Worm (Caenorhabditis elegans) whole organism, late embryonic: ENCODE results near the gene T05B4.13.

Source experiments
- C08G9.2 ChIP-seq: sonication (generic microtip); optimal IDR thresholded peaks from 2 replicates; lab custom pipeline; 2016; ENCODE audit warnings: mild to moderate bottlenecking, missing genetic modification characterization, moderate library complexity, missing compliant biosample characterization
- C38D4.7 ChIP-seq: fragments of 200-800 bp; sonication (Bioruptor generic); optimal IDR thresholded peaks from 2 replicates; lab custom pipeline; 2018; ENCODE audit warnings: mild to moderate bottlenecking, missing genetic modification characterization, moderate library complexity, missing compliant biosample characterization
- T23F11.4 ChIP-seq: fragments of 200-800 bp; sonication (Bioruptor generic); optimal IDR thresholded peaks from 2 replicates; lab custom pipeline; 2018; ENCODE audit warnings: mild to moderate bottlenecking, missing genetic modification characterization, missing compliant biosample characterization
- ama-1 ChIP-seq: fragments of 150-350 bp; optimal IDR thresholded peaks from 2 replicates; lab custom pipeline; 2014
- ceh-18 ChIP-seq: sonication (generic microtip); optimal IDR thresholded peaks from 2 replicates; lab custom pipeline; 2016; ENCODE audit warnings: missing genetic modification characterization, missing compliant biosample characterization
- ceh-19 ChIP-seq: fragments of 200-800 bp; sonication (Bioruptor generic); optimal IDR thresholded peaks from 2 replicates; lab custom pipeline; 2018; ENCODE audit warnings: mild to moderate bottlenecking, missing genetic modification characterization, missing compliant biosample characterization
- ceh-2 ChIP-seq: sonication (generic microtip); optimal IDR thresholded peaks from 2 replicates; lab custom pipeline; 2016; ENCODE audit warnings: missing genotype, missing genetic modification characterization, missing compliant biosample characterization
- ceh-24 ChIP-seq: sonication (generic microtip); optimal IDR thresholded peaks from 2 replicates; lab custom pipeline; 2016; ENCODE audit warnings: mild to moderate bottlenecking, missing genetic modification characterization, missing compliant biosample characterization
- ceh-31 ChIP-seq: sonication (generic microtip); optimal IDR thresholded peaks from 2 replicates; lab custom pipeline; 2016; ENCODE audit warnings: missing genetic modification characterization, missing compliant biosample characterization
- ceh-45 ChIP-seq: fragments of 200-800 bp; sonication (Bioruptor generic); IDR thresholded peaks from 2 replicates; pipeline ENCODE4 v1.3.6; 2022; ENCODE audit warnings: missing genetic modification reagents, missing genetic modification characterization, missing compliant biosample characterization
- ceh-6 ChIP-seq: fragments of 200-800 bp; sonication (Bioruptor generic); optimal IDR thresholded peaks from 2 replicates; lab custom pipeline; 2018; ENCODE audit warnings: mild to moderate bottlenecking, missing genetic modification characterization, missing compliant biosample characterization
- ceh-9 ChIP-seq: sonication (generic microtip); optimal IDR thresholded peaks from 2 replicates; lab custom pipeline; 2016; ENCODE audit warnings: mild to moderate bottlenecking, missing genetic modification characterization, inconsistent platforms, missing compliant biosample characterization
- che-1 ChIP-seq: sonication (generic microtip); optimal IDR thresholded peaks from 2 replicates; lab custom pipeline; 2016; ENCODE audit warnings: mild to moderate bottlenecking, missing genetic modification characterization, missing compliant biosample characterization
- dmd-4 ChIP-seq: sonication (generic microtip); optimal IDR thresholded peaks from 2 replicates; lab custom pipeline; 2016; ENCODE audit warnings: borderline replicate concordance, missing genetic modification characterization, missing compliant biosample characterization
- elt-4 ChIP-seq: sonication (generic microtip); optimal IDR thresholded peaks from 2 replicates; lab custom pipeline; 2016; ENCODE audit warnings: missing genetic modification characterization, missing compliant biosample characterization
- fax-1 ChIP-seq: sonication (generic microtip); optimal IDR thresholded peaks from 2 replicates; lab custom pipeline; 2016; ENCODE audit warnings: missing genotype, missing genetic modification characterization, missing compliant biosample characterization
- gmeb-2 ChIP-seq: sonication (generic microtip); optimal IDR thresholded peaks from 2 replicates; lab custom pipeline; 2016; ENCODE audit warnings: missing genetic modification characterization, inconsistent platforms, missing compliant biosample characterization
- hlh-13 ChIP-seq: fragments of 200-800 bp; sonication (Bioruptor generic); optimal IDR thresholded peaks from 2 replicates; lab custom pipeline; 2018; ENCODE audit warnings: mild to moderate bottlenecking, missing genetic modification characterization, missing compliant biosample characterization
- hlh-6 ChIP-seq: sonication (generic microtip); optimal IDR thresholded peaks from 2 replicates; lab custom pipeline; 2016; ENCODE audit warnings: missing genotype, missing genetic modification characterization, missing compliant biosample characterization
- hlh-8 ChIP-seq: sonication (generic microtip); optimal IDR thresholded peaks from 2 replicates; lab custom pipeline; 2016; ENCODE audit warnings: missing genotype, missing genetic modification characterization, missing compliant biosample characterization
- lim-6 ChIP-seq: sonication (generic microtip); optimal IDR thresholded peaks from 2 replicates; lab custom pipeline; 2016; ENCODE audit warnings: missing genetic modification characterization, missing compliant biosample characterization
- lin-11 ChIP-seq: fragments of 200-800 bp; sonication (Bioruptor generic); optimal IDR thresholded peaks from 2 replicates; lab custom pipeline; 2018; ENCODE audit warnings: mild to moderate bottlenecking, missing genetic modification characterization, missing compliant biosample characterization
- mec-3 ChIP-seq: sonication (generic microtip); optimal IDR thresholded peaks from 2 replicates; lab custom pipeline; 2016; ENCODE audit warnings: borderline replicate concordance, missing genetic modification characterization, missing compliant biosample characterization
- nfya-1 ChIP-seq: sonication (generic microtip); optimal IDR thresholded peaks from 2 replicates; lab custom pipeline; 2017; ENCODE audit warnings: missing genetic modification characterization, mild to moderate bottlenecking, missing compliant biosample characterization, antibody characterized with exemption, moderate library complexity
- nhr-11 ChIP-seq: fragments of 150-350 bp; optimal IDR thresholded peaks from 2 replicates; lab custom pipeline; 2014; ENCODE audit warnings: missing biosample characterization, missing genetic modification characterization
- nhr-232 ChIP-seq: sonication (generic microtip); optimal IDR thresholded peaks from 2 replicates; lab custom pipeline; 2016; ENCODE audit warnings: missing genetic modification characterization, missing compliant biosample characterization
- npax-4 ChIP-seq: sonication (generic microtip); optimal IDR thresholded peaks from 2 replicates; lab custom pipeline; 2016; ENCODE audit warnings: missing genetic modification characterization, missing compliant biosample characterization
- odd-2 ChIP-seq: sonication (generic microtip); optimal IDR thresholded peaks from 2 replicates; lab custom pipeline; 2017; ENCODE audit warnings: antibody characterized with exemption, mild to moderate bottlenecking, missing genetic modification characterization, missing compliant biosample characterization
- pag-3 ChIP-seq: sonication (generic microtip); optimal IDR thresholded peaks from 2 replicates; lab custom pipeline; 2016; ENCODE audit warnings: missing compliant biosample characterization, missing genetic modification characterization, borderline replicate concordance
- pax-1 ChIP-seq: fragments of 150-350 bp; optimal IDR thresholded peaks from 2 replicates; lab custom pipeline; 2014; ENCODE audit warnings: missing biosample characterization, missing genetic modification characterization
- pha-4 ChIP-seq: fragments of 150-350 bp; optimal IDR thresholded peaks from 2 replicates; lab custom pipeline; 2018; ENCODE audit warnings: missing biosample characterization, missing genetic modification reagents, missing genetic modification characterization
- pqm-1 ChIP-seq: sonication (generic microtip); optimal IDR thresholded peaks from 2 replicates; lab custom pipeline; 2016; ENCODE audit warnings: missing genetic modification characterization, missing compliant biosample characterization
- pros-1 ChIP-seq: fragments of 150-350 bp; optimal IDR thresholded peaks from 2 replicates; lab custom pipeline; 2014; ENCODE audit warnings: missing biosample characterization, missing genetic modification reagents, missing genetic modification characterization
- rnt-1 ChIP-seq: sonication (generic microtip); optimal IDR thresholded peaks from 2 replicates; lab custom pipeline; 2016; ENCODE audit warnings: missing genetic modification characterization, missing compliant biosample characterization
- sdc-2 ChIP-seq: sonication (generic microtip); optimal IDR thresholded peaks from 2 replicates; lab custom pipeline; 2016; ENCODE audit warnings: missing genotype, missing genetic modification characterization, missing compliant biosample characterization
- sox-2 ChIP-seq: fragments of 200-800 bp; sonication (Bioruptor generic); IDR thresholded peaks from 2 replicates; pipeline ENCODE4 v1.3.6; 2022; ENCODE audit warnings: missing genetic modification reagents, missing genetic modification characterization, missing compliant biosample characterization
- syd-9 ChIP-seq: sonication (generic microtip); optimal IDR thresholded peaks from 2 replicates; lab custom pipeline; 2016; ENCODE audit warnings: mild to moderate bottlenecking, missing genetic modification characterization, moderate library complexity, missing compliant biosample characterization
- tbx-2 ChIP-seq: sonication (generic microtip); optimal IDR thresholded peaks from 2 replicates; lab custom pipeline; 2016; ENCODE audit warnings: missing genetic modification characterization, missing compliant biosample characterization
- ttx-3 ChIP-seq: sonication (generic microtip); optimal IDR thresholded peaks from 2 replicates; lab custom pipeline; 2016; ENCODE audit warnings: missing genetic modification reagents, missing genetic modification characterization, missing compliant biosample characterization
- unc-3 ChIP-seq, 2 experiments: fragments of 200-800 bp in 1 of 2; sonication (Bioruptor generic) in 1 of 2; sonication (generic microtip) in 1 of 2; conservative IDR thresholded peaks in 1 of 2; optimal IDR thresholded peaks in 1 of 2; 2 replicates each; pipeline versions ENCODE4 v1.3.6 to Lab custom; 2016 to 2022; ENCODE audit warnings: missing compliant biosample characterization in 2 of 2, missing genetic modification characterization in 2 of 2, missing genetic modification reagents in 1 of 2
- unc-42 ChIP-seq: sonication (generic microtip); optimal IDR thresholded peaks from 2 replicates; lab custom pipeline; 2016; ENCODE audit warnings: missing genotype, missing genetic modification characterization, missing compliant biosample characterization
- unc-55 ChIP-seq: sonication (generic microtip); optimal IDR thresholded peaks from 2 replicates; lab custom pipeline; 2017; ENCODE audit warnings: missing biosample characterization, missing genetic modification reagents, missing genetic modification characterization
- unc-86 ChIP-seq: sonication (generic microtip); optimal IDR thresholded peaks from 2 replicates; lab custom pipeline; 2016; ENCODE audit warnings: missing genetic modification characterization, missing compliant biosample characterization
- zip-5 ChIP-seq: sonication (generic microtip); optimal IDR thresholded peaks from 2 replicates; lab custom pipeline; 2016; ENCODE audit warnings: missing genetic modification characterization, missing compliant biosample characterization
- ztf-16 ChIP-seq: sonication (generic microtip); optimal IDR thresholded peaks from 2 replicates; lab custom pipeline; 2017; ENCODE audit warnings: missing genetic modification characterization, missing compliant biosample characterization

T05B4.13 gene

ce11 chrV:4164504-4164959 is 37.2 kb upstream of the T05B4.13 start, which contains the start of gene Y45G5AM.3:
TSS of gene Y45G5AM.3 (plus strand) at chrV:4164554.
- TF ChIP-seq ceh-2 (tag; lab: Kevin White, UChicago) (no peak), ztf-16 (no peak), unc-42 (no peak), ama-1 (lab: Kevin White, UChicago) (no peak), pqm-1 (tag; lab: Kevin White, UChicago) (no peak), npax-4 (tag; lab: Kevin White, UChicago) (no peak)

ce11 chrV:4162922-4163321 is 35.6 kb upstream of the T05B4.13 start, which contains the start of gene Y45G5AM.4:
TSS of gene Y45G5AM.4 (plus strand) at chrV:4163222.
- TF ChIP-seq sdc-2 (tag; lab: Kevin White, UChicago): no peak
- no peak for TF ChIP-seq ceh-9 (tag; lab: Kevin White, UChicago)
- no peak for TF ChIP-seq ceh-19 (GFP tag; lab: Kevin White, UChicago)
- TF ChIP-seq che-1 (tag; lab: Kevin White, UChicago): no peak
- no peak for TF ChIP-seq unc-3 (GFP tag; conservative IDR thresholded peaks at IDR 0.05; lab: Robert Waterston, UW)
- no peak for TF ChIP-seq unc-3 (tag; optimal IDR thresholded peaks at IDR 0.05; lab: Kevin White, UChicago)
- no peak for TF ChIP-seq elt-4 (tag; lab: Kevin White, UChicago)
- no peak for TF ChIP-seq lin-11 (tag; lab: Kevin White, UChicago)
- no peak for TF ChIP-seq pax-1
- TF ChIP-seq ceh-31 (tag; lab: Kevin White, UChicago): no peak
- no peak for TF ChIP-seq npax-4 (tag; lab: Kevin White, UChicago)
- TF ChIP-seq C08G9.2 (tag; lab: Kevin White, UChicago): no peak
- no peak for TF ChIP-seq hlh-8 (tag; lab: Kevin White, UChicago)
- no peak for TF ChIP-seq T23F11.4
- TF ChIP-seq pag-3 (tag; lab: Kevin White, UChicago): no peak
- no peak for TF ChIP-seq odd-2
- no peak for TF ChIP-seq pqm-1 (tag; lab: Kevin White, UChicago)
- no peak for TF ChIP-seq nhr-232 (tag; lab: Kevin White, UChicago)
- no peak for TF ChIP-seq hlh-6
- TF ChIP-seq zip-5 (tag; lab: Kevin White, UChicago): no peak
- TF ChIP-seq ceh-6 (GFP tag; lab: Kevin White, UChicago): no peak
- TF ChIP-seq, all 69 proteins: peak for 0

- no peak for TF ChIP-seq ceh-31 (tag; lab: Kevin White, UChicago)
- TF ChIP-seq pqm-1 (tag; lab: Kevin White, UChicago): no peak
- TF ChIP-seq hlh-6: no peak
- TF ChIP-seq lim-6 (tag; lab: Kevin White, UChicago): no peak
- TF ChIP-seq pros-1: no peak
- no peak for TF ChIP-seq unc-86
- TF ChIP-seq C38D4.7 (GFP tag; lab: Kevin White, UChicago): no peak
- TF ChIP-seq zip-5 (tag; lab: Kevin White, UChicago): no peak
- no peak for TF ChIP-seq ttx-3
- no peak for TF ChIP-seq ceh-45 (GFP tag; lab: Robert Waterston, UW)
- TF ChIP-seq syd-9 (tag; lab: Kevin White, UChicago): no peak
These were observed 32.8 kb upstream of the T05B4.13 start, which contains the start of gene Y45G5AM.5 for ce11 chrV:4160086-4160485. TSS of gene Y45G5AM.5 (plus strand) at chrV:4160386.

- TF ChIP-seq mec-3 (tag; lab: Kevin White, UChicago) (no peak), odd-2 (no peak), rnt-1 (peak; percentile 47), syd-9 (tag; lab: Kevin White, UChicago) (no peak), unc-55 (peak; percentile 69), che-1 (tag; lab: Kevin White, UChicago) (no peak), ceh-18 (tag; lab: Kevin White, UChicago) (peak; percentile 50), ceh-24 (tag; lab: Kevin White, UChicago) (no peak), dmd-4 (tag; lab: Kevin White, UChicago) (no peak), sox-2 (GFP tag; lab: Robert Waterston, UW) (no peak), lim-6 (tag; lab: Kevin White, UChicago) (no peak), pag-3 (tag; lab: Kevin White, UChicago) (no peak), nfya-1 (tag; lab: Kevin White, UChicago) (no peak), hlh-13 (no peak), ceh-2 (tag; lab: Kevin White, UChicago) (no peak), pax-1 (no peak), ttx-3 (no peak), pros-1 (no peak), ama-1 (lab: Kevin White, UChicago) (no peak), gmeb-2 (no peak), C08G9.2 (tag; lab: Kevin White, UChicago) (no peak), fax-1 (tag; lab: Kevin White, UChicago) (no peak), nhr-11 (no peak), ceh-9 (tag; lab: Kevin White, UChicago) (no peak), tbx-2 (tag; lab: Kevin White, UChicago) (no peak), pha-4 (tag; lab: Kevin White, UChicago) (no peak)
These were observed 30.0 kb upstream of the T05B4.13 start for ce11 chrV:4157291-4157690.
